Fruit fly (Drosophila melanogaster) whole organism, embryonic: ENCODE measurements around the gene CG5727.
A peak's percentile ranks its signal among the peaks of the same experiment; 100 is the strongest.

ENCODE experiments used
- Abd-B ChIP-seq: fragments of 200-800 bp; sonication (Bioruptor generic); optimal IDR thresholded peaks from 2 replicates; lab custom pipeline; 2018; ENCODE audit warnings: missing biosample characterization, mild to moderate bottlenecking, missing genetic modification characterization, moderate library complexity
- Antp ChIP-seq: fragments of 200-800 bp; sonication (Bioruptor generic); optimal IDR thresholded peaks from 3 replicates; lab custom pipeline; 2016; ENCODE audit warnings: missing biosample characterization, missing genetic modification characterization
- Atf6 ChIP-seq: fragments of 200-800 bp; sonication (Bioruptor generic); IDR thresholded peaks from 2 replicates; pipeline ENCODE4 v1.3.6; 2022; ENCODE audit warnings: missing biosample characterization, missing genetic modification characterization
- CG10209 ChIP-seq: fragments of 200-800 bp; sonication (Bioruptor generic); optimal IDR thresholded peaks from 3 replicates; lab custom pipeline; 2017; ENCODE audit warnings: missing biosample characterization, mild to moderate bottlenecking, missing genetic modification characterization, missing genetic modification reagents
- CG10462 ChIP-seq: fragments of 200-800 bp; sonication (Bioruptor generic); optimal IDR thresholded peaks from 2 replicates; lab custom pipeline; 2016; ENCODE audit warnings: missing biosample characterization, missing genetic modification characterization
- CG10543 ChIP-seq: fragments of 200-800 bp; sonication (Bioruptor generic); optimal IDR thresholded peaks from 3 replicates; lab custom pipeline; 2017; ENCODE audit warnings: missing biosample characterization, mild to moderate bottlenecking, missing genetic modification characterization, moderate library complexity
- CG11456 ChIP-seq: fragments of 200-800 bp; sonication (Bioruptor generic); IDR thresholded peaks from 3 replicates; pipeline ENCODE4 v1.3.6; 2022; ENCODE audit warnings: missing biosample characterization, missing genetic modification characterization
- CG11504 ChIP-seq: fragments of 200-800 bp; sonication (Bioruptor generic); optimal IDR thresholded peaks from 3 replicates; lab custom pipeline; 2019; ENCODE audit warnings: missing biosample characterization, mild to moderate bottlenecking, missing genetic modification characterization, moderate library complexity
- CG1233 ChIP-seq: fragments of 200-800 bp; sonication (Bioruptor generic); optimal IDR thresholded peaks from 4 replicates; lab custom pipeline; 2018; ENCODE audit warnings: missing biosample characterization, mild to moderate bottlenecking, missing genetic modification characterization
- CG13775 ChIP-seq: fragments of 200-800 bp; sonication (Bioruptor generic); optimal IDR thresholded peaks from 3 replicates; lab custom pipeline; 2017; ENCODE audit warnings: missing biosample characterization, mild to moderate bottlenecking, missing genetic modification characterization
- CG14710 ChIP-seq: fragments of 200-800 bp; sonication (Bioruptor generic); optimal IDR thresholded peaks from 3 replicates; lab custom pipeline; 2019; ENCODE audit warnings: missing biosample characterization, mild to moderate bottlenecking, missing genetic modification characterization, moderate library complexity
- CG15011 ChIP-seq: fragments of 200-800 bp; sonication (Bioruptor generic); optimal IDR thresholded peaks from 3 replicates; lab custom pipeline; 2018; ENCODE audit warnings: missing biosample characterization, mild to moderate bottlenecking, missing genetic modification characterization
- CG17612 ChIP-seq: fragments of 200-800 bp; sonication (Bioruptor generic); IDR thresholded peaks from 2 replicates; pipeline ENCODE4 v1.3.6; 2022; ENCODE audit warnings: missing biosample characterization, missing genetic modification characterization
- CG17912 ChIP-seq: fragments of 200-800 bp; sonication (Bioruptor generic); optimal IDR thresholded peaks from 2 replicates; lab custom pipeline; 2018; ENCODE audit warnings: missing biosample characterization, mild to moderate bottlenecking, missing genetic modification characterization
- CG30403 ChIP-seq: fragments of 200-800 bp; sonication (Bioruptor generic); optimal IDR thresholded peaks from 3 replicates; lab custom pipeline; 2016; ENCODE audit warnings: missing biosample characterization, missing genetic modification characterization
- CG31365 ChIP-seq: fragments of 200-800 bp; sonication (Bioruptor generic); optimal IDR thresholded peaks from 2 replicates; lab custom pipeline; 2018; ENCODE audit warnings: missing biosample characterization, mild to moderate bottlenecking, missing genetic modification characterization
- CG33213 ChIP-seq: fragments of 200-800 bp; sonication (Bioruptor generic); optimal IDR thresholded peaks from 3 replicates; lab custom pipeline; 2016; ENCODE audit warnings: missing biosample characterization, missing genetic modification characterization
- CG3847 ChIP-seq: fragments of 200-800 bp; sonication (Bioruptor generic); IDR thresholded peaks from 2 replicates; pipeline ENCODE4 v1.3.6; 2022; ENCODE audit warnings: missing biosample characterization, missing genetic modification characterization
- CG5953 ChIP-seq: fragments of 200-800 bp; sonication (Bioruptor generic); IDR thresholded peaks from 2 replicates; pipeline ENCODE4 v1.3.6; 2022; ENCODE audit warnings: missing biosample characterization, missing genetic modification characterization
- CG7556 ChIP-seq: fragments of 200-800 bp; sonication (Bioruptor generic); optimal IDR thresholded peaks from 2 replicates; lab custom pipeline; 2017; ENCODE audit warnings: missing biosample characterization, mild to moderate bottlenecking, missing genetic modification characterization
- CG9609 ChIP-seq: fragments of 200-800 bp; sonication (Bioruptor generic); optimal IDR thresholded peaks from 3 replicates; lab custom pipeline; 2016; ENCODE audit warnings: missing biosample characterization, missing genetic modification characterization
- CTCF ChIP-seq: fragments of 200-800 bp; sonication (Bioruptor generic); optimal IDR thresholded peaks from 2 replicates; lab custom pipeline; 2017; ENCODE audit warnings: missing biosample characterization, mild to moderate bottlenecking, missing genetic modification characterization, moderate library complexity
- D ChIP-seq, 2 experiments: fragments of 200-800 bp in 1 of 2; fragments of >200 bp in 1 of 2; sonication (Bioruptor generic) in 1 of 2; optimal IDR thresholded peaks; 2 replicates in 1 of 2; 3 replicates in 1 of 2; lab custom pipeline; 2017; ENCODE audit warnings: mild to moderate bottlenecking in 1 of 2, missing biosample characterization in 1 of 2, missing genetic modification characterization in 1 of 2, missing genetic modification reagents in 1 of 2
- MESR4 ChIP-seq: fragments of 200-800 bp; sonication (Bioruptor generic); optimal IDR thresholded peaks from 2 replicates; lab custom pipeline; 2018; ENCODE audit warnings: missing biosample characterization, mild to moderate bottlenecking, missing genetic modification characterization, moderate library complexity
- NC2α ChIP-seq: fragments of 200-800 bp; sonication (Bioruptor generic); optimal IDR thresholded peaks from 2 replicates; lab custom pipeline; 2016; ENCODE audit warnings: missing biosample characterization, missing genetic modification characterization
- NC2β ChIP-seq: fragments of 200-800 bp; sonication (Bioruptor generic); optimal IDR thresholded peaks from 2 replicates; lab custom pipeline; 2016; ENCODE audit warnings: missing biosample characterization, missing genetic modification characterization
- Nf-YA ChIP-seq: fragments of 200-800 bp; sonication (Bioruptor generic); IDR thresholded peaks from 2 replicates; pipeline ENCODE4 v1.3.6; 2022; ENCODE audit warnings: missing biosample characterization, missing genetic modification characterization
- Nf-YB ChIP-seq: fragments of 200-800 bp; sonication (Bioruptor generic); optimal IDR thresholded peaks from 3 replicates; lab custom pipeline; 2019; ENCODE audit warnings: missing biosample characterization, mild to moderate bottlenecking, missing genetic modification characterization, moderate library complexity
- PHDP ChIP-seq: fragments of 200-800 bp; sonication (Bioruptor generic); optimal IDR thresholded peaks from 3 replicates; lab custom pipeline; 2018; ENCODE audit warnings: missing biosample characterization, mild to moderate bottlenecking, missing genetic modification characterization, moderate library complexity
- Xrp1 ChIP-seq: fragments of 200-800 bp; sonication (Bioruptor generic); IDR thresholded peaks from 2 replicates; pipeline ENCODE4 v1.3.6; 2022; ENCODE audit warnings: missing biosample characterization, missing genetic modification characterization
- bsh ChIP-seq, 2 experiments: fragments of 200-800 bp; sonication (Bioruptor generic); optimal IDR thresholded peaks; 2 replicates each; lab custom pipeline; 2017 to 2018; ENCODE audit warnings: mild to moderate bottlenecking in 2 of 2, missing biosample characterization in 2 of 2, missing genetic modification characterization in 2 of 2, moderate library complexity in 1 of 2
- cas ChIP-seq: fragments of 200-800 bp; sonication (Bioruptor generic); IDR thresholded peaks from 2 replicates; pipeline ENCODE4 v1.3.6; 2022; ENCODE audit warnings: missing biosample characterization, missing genetic modification characterization
- cg ChIP-seq: fragments of 200-800 bp; sonication (Bioruptor generic); optimal IDR thresholded peaks from 3 replicates; lab custom pipeline; 2019; ENCODE audit warnings: missing biosample characterization, mild to moderate bottlenecking, missing genetic modification characterization, moderate library complexity
- chn ChIP-seq: fragments of 200-800 bp; sonication (Bioruptor generic); optimal IDR thresholded peaks from 2 replicates; lab custom pipeline; 2016; ENCODE audit warnings: missing biosample characterization, missing genetic modification characterization
- ci ChIP-seq: fragments of 200-800 bp; sonication (Bioruptor generic); IDR thresholded peaks from 3 replicates; pipeline ENCODE4 v1.3.6; 2022; ENCODE audit warnings: missing biosample characterization, missing genetic modification characterization
- fd3F ChIP-seq: fragments of 200-800 bp; sonication (Bioruptor generic); optimal IDR thresholded peaks from 2 replicates; lab custom pipeline; 2018; ENCODE audit warnings: missing biosample characterization, mild to moderate bottlenecking, missing genetic modification characterization, moderate library complexity
- gce ChIP-seq: fragments of 200-800 bp; sonication (Bioruptor generic); IDR thresholded peaks from 3 replicates; pipeline ENCODE4 v1.3.6; 2022; ENCODE audit warnings: missing biosample characterization, missing genetic modification characterization
- jigr1 ChIP-seq: fragments of 200-800 bp; sonication (Bioruptor generic); IDR thresholded peaks from 3 replicates; pipeline ENCODE4 v1.3.6; 2022; ENCODE audit warnings: missing biosample characterization, missing genetic modification characterization
- kah ChIP-seq: fragments of 200-800 bp; sonication (Bioruptor generic); optimal IDR thresholded peaks from 2 replicates; lab custom pipeline; 2018; ENCODE audit warnings: missing biosample characterization, mild to moderate bottlenecking, missing genetic modification characterization
- ken ChIP-seq: fragments of 200-800 bp; sonication (Bioruptor generic); IDR thresholded peaks from 3 replicates; pipeline ENCODE4 v1.3.6; 2022; ENCODE audit warnings: missing biosample characterization, missing genetic modification characterization
- maf-S ChIP-seq: fragments of 200-800 bp; sonication (Bioruptor generic); optimal IDR thresholded peaks from 2 replicates; lab custom pipeline; 2016; ENCODE audit warnings: missing biosample characterization, missing genetic modification characterization
- nau ChIP-seq: fragments of 200-800 bp; sonication (Bioruptor generic); optimal IDR thresholded peaks from 3 replicates; lab custom pipeline; 2017; ENCODE audit warnings: missing biosample characterization, mild to moderate bottlenecking, missing genetic modification characterization, missing genetic modification reagents
- pan ChIP-seq, 4 experiments: fragments of >200 bp in 3 of 4; fragments of 200-800 bp in 1 of 4; sonication (Bioruptor generic) in 1 of 4; optimal IDR thresholded peaks in 3 of 4; IDR thresholded peaks in 1 of 4; 2 replicates each; pipeline versions ENCODE4 v1.3.6 to Lab custom; 2017 to 2022; ENCODE audit warnings: missing biosample characterization in 2 of 4, missing genetic modification characterization in 2 of 4, mixed read lengths in 1 of 4
- ranshi ChIP-seq: fragments of 200-800 bp; sonication (Bioruptor generic); IDR thresholded peaks from 2 replicates; pipeline ENCODE4 v1.3.6; 2022; ENCODE audit warnings: missing biosample characterization, missing genetic modification characterization
- slou ChIP-seq: fragments of 200-800 bp; sonication (Bioruptor generic); optimal IDR thresholded peaks from 3 replicates; lab custom pipeline; 2016; ENCODE audit warnings: missing biosample characterization, missing genetic modification characterization
- sna ChIP-seq: fragments of 200-800 bp; sonication (Bioruptor generic); IDR thresholded peaks from 2 replicates; pipeline ENCODE4 v1.3.6; 2022; ENCODE audit warnings: missing biosample characterization, missing genetic modification characterization; ENCODE audit not compliant: partially characterized antibody
- sr ChIP-seq: fragments of 200-800 bp; sonication (Bioruptor generic); IDR thresholded peaks from 3 replicates; pipeline ENCODE4 v1.3.6; 2022; ENCODE audit warnings: missing biosample characterization, missing genetic modification characterization
- stc ChIP-seq: fragments of 200-800 bp; sonication (Bioruptor generic); IDR thresholded peaks from 2 replicates; pipeline ENCODE4 v1.3.6; 2022; ENCODE audit warnings: missing biosample characterization, missing genetic modification characterization
- tx ChIP-seq: fragments of 200-800 bp; sonication (Bioruptor generic); optimal IDR thresholded peaks from 2 replicates; lab custom pipeline; 2016; ENCODE audit warnings: missing biosample characterization, missing genetic modification characterization
- wdn ChIP-seq: fragments of 200-800 bp; sonication (Bioruptor generic); IDR thresholded peaks from 2 replicates; pipeline ENCODE4 v1.3.6; 2022; ENCODE audit warnings: missing biosample characterization, missing genetic modification characterization

The CG5727 gene

dm6 chr2L:10200847-10201246 lies 9.6 kb downstream of the CG5727 start, which contains the start of the genes Ripalpha and RpL7 (continued):
- peak; percentile 96 for TF ChIP-seq slou (GFP tag; lab: Kevin White, UChicago)
- peak; percentile 93 for TF ChIP-seq fd3F (GFP tag; lab: Kevin White, UChicago)
- peak; percentile 99 for TF ChIP-seq CG10209 (GFP tag; lab: Kevin White, UChicago)
- peak; percentile 93 for TF ChIP-seq CG7556
- TF ChIP-seq wdn (GFP tag; lab: Robert Waterston, UW), result peak; percentile 97
- TF ChIP-seq CG13775 (GFP tag; lab: Kevin White, UChicago), result peak; percentile 99
- peak; percentile 100 for TF ChIP-seq ci (GFP tag; lab: Robert Waterston, UW)
- no peak for TF ChIP-seq pan (optimal IDR thresholded peaks at IDR 0.05; lab: Kevin White, UChicago)
- TF ChIP-seq pan (GFP tag; optimal IDR thresholded peaks at IDR 0.05 in 1 of 2, IDR thresholded peaks at IDR 0.05 in 1 of 2), result peak in 1 of 2 experiments; percentile 96
- TF ChIP-seq NC2β (GFP tag; lab: Kevin White, UChicago), result peak; percentile 100
- peak; percentile 93 for TF ChIP-seq cas
- peak; percentile 99 for TF ChIP-seq CG11456
- TF ChIP-seq gce, result peak; percentile 97
- TF ChIP-seq Antp (GFP tag; lab: Kevin White, UChicago), result peak; percentile 92
- TF ChIP-seq CG11504 (tag; lab: Kevin White, UChicago), result no peak
- TF ChIP-seq Nf-YA (GFP tag; lab: Robert Waterston, UW), result peak; percentile 93
- TF ChIP-seq nau (GFP tag; lab: Kevin White, UChicago), result peak; percentile 99
- TF ChIP-seq Atf6 (GFP tag; lab: Robert Waterston, UW), result peak; percentile 94
- TF ChIP-seq stc (GFP tag; lab: Robert Waterston, UW), result peak; percentile 90
- no peak for TF ChIP-seq D (optimal IDR thresholded peaks at IDR 0.05; lab: Kevin White, UChicago)
- peak; percentile 93 for TF ChIP-seq D (GFP tag; optimal IDR thresholded peaks at IDR 0.05; lab: Kevin White, UChicago)
- peak; percentile 50; the same call in 1 of the 3 replicates for TF ChIP-seq jigr1 (GFP tag; lab: Robert Waterston, UW)
- peak; percentile 96 for TF ChIP-seq CG15011 (GFP tag; lab: Kevin White, UChicago)
- peak; percentile 99 for TF ChIP-seq CG10543 (GFP tag; lab: Kevin White, UChicago)
- peak; percentile 89 for TF ChIP-seq CG31365 (tag; lab: Kevin White, UChicago)
- TF ChIP-seq CG17912 (GFP tag; lab: Kevin White, UChicago), result peak; percentile 99
- TF ChIP-seq tx (GFP tag; lab: Kevin White, UChicago), result peak; percentile 96
- peak; percentile 98 for TF ChIP-seq CG9609 (GFP tag; lab: Kevin White, UChicago)
- peak; percentile 68 for TF ChIP-seq Abd-B (GFP tag; lab: Kevin White, UChicago)
- peak; percentile 91 for TF ChIP-seq kah (GFP tag; lab: Kevin White, UChicago)
- peak; percentile 84 for TF ChIP-seq Nf-YB (GFP tag; lab: Kevin White, UChicago)
- TF ChIP-seq CG5953, result peak; percentile 97
- peak; percentile 98 for TF ChIP-seq CG1233
- TF ChIP-seq ken (GFP tag; lab: Robert Waterston, UW), result peak; percentile 98
- peak; percentile 97 for TF ChIP-seq chn (GFP tag; lab: Kevin White, UChicago)
- TF ChIP-seq maf-S (GFP tag; lab: Kevin White, UChicago), result peak; percentile 98
- TF ChIP-seq PHDP, result peak; percentile 96
- TF ChIP-seq ranshi (GFP tag; lab: Robert Waterston, UW), result peak; percentile 97
- peak; percentile 94 for TF ChIP-seq CG17612 (GFP tag; lab: Robert Waterston, UW)
- peak; percentile 81 for TF ChIP-seq Xrp1
- peak; percentile 100 for TF ChIP-seq MESR4 (GFP tag; lab: Kevin White, UChicago)
- TF ChIP-seq CG14710 (tag; lab: Kevin White, UChicago), result peak; percentile 97
- TF ChIP-seq CTCF, result peak; percentile 77
- peak; percentile 98 for TF ChIP-seq sr
- peak; percentile 94 for TF ChIP-seq CG10462 (GFP tag; lab: Kevin White, UChicago)
- TF ChIP-seq bsh (GFP tag; optimal IDR thresholded peaks at IDR 0.05; lab: Kevin White, UChicago), result peak in 1 of 2 experiments; percentile 93
- TF ChIP-seq cg (GFP tag; lab: Kevin White, UChicago), result no peak
- peak; percentile 98 for TF ChIP-seq CG3847 (GFP tag; lab: Robert Waterston, UW)
- peak; percentile 99 for TF ChIP-seq CG33213 (GFP tag; lab: Kevin White, UChicago)
- TF ChIP-seq NC2α (GFP tag; lab: Kevin White, UChicago), result peak; percentile 97
- TF ChIP-seq sna (GFP tag; lab: Robert Waterston, UW), result peak; percentile 75
- TF ChIP-seq CG30403 (GFP tag; lab: Kevin White, UChicago), result peak; percentile 96
